Worm (Caenorhabditis elegans): ENCODE measurements around the gene ZC262.7.

The ZC262.7 gene

DNA sequence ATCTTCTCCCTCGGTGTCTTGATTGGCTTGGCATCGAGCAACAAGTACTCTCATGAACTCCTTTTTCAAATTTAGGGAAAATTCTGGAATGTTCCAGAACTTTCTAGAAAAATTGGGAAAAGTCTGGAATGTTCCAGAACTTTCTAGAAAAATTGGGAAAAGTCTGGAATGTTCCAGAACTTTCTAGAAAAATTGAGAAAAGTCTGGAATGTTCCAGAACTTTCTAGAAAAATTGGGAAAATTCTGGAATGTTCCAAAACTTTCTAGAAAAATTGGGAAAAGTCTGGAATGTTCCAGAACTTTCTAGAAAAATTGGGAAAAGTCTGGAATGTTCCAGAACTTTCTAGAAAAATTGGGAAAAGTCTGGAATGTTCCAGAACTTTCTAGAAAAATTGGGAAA is at the start of gene ZC262.7:
Gene ZC262.7 (minus strand): TSS at position 54 of the 400 bp plus-strand sequence.
- TF ChIP-seq madf-8 (GFP tag; conservative IDR thresholded peaks at IDR 0.05) = 0 out of 2 replicates have a peak, but pooled peaks have one; percentile 15
- peak; percentile 99 for TF ChIP-seq hsf-1 (GFP tag; IDR thresholded peaks at IDR 0.05)
- peak; percentile 88 for TF ChIP-seq pbrm-1 (GFP tag; IDR thresholded peaks at IDR 0.05)
- TF ChIP-seq dox-1 (GFP tag; IDR thresholded peaks at IDR 0.05) = peak; percentile 98
- TF ChIP-seq ztf-25 (GFP tag; IDR thresholded peaks at IDR 0.05) = peak; percentile 43; the same call in 1 of the 2 replicates
- TF ChIP-seq D2030.7 (GFP tag; IDR thresholded peaks at IDR 0.05) = peak; percentile 83
- TF ChIP-seq madf-6 (GFP tag; IDR thresholded peaks at IDR 0.05) = peak; percentile 44
- TF ChIP-seq rcor-1 (GFP tag; IDR thresholded peaks at IDR 0.05) = peak; percentile 52; the same call in 1 of the 2 replicates
- peak; percentile 35; the same call in 1 of the 2 replicates for TF ChIP-seq F33H1.4 (GFP tag; IDR thresholded peaks at IDR 0.05)
- TF ChIP-seq ceh-40 (GFP tag; IDR thresholded peaks at IDR 0.05) = peak; percentile 89
- peak; percentile 23; the same call in 1 of the 2 replicates for TF ChIP-seq mcd-1 (GFP tag; IDR thresholded peaks at IDR 0.05)
- TF ChIP-seq aptf-3 (GFP tag; IDR thresholded peaks at IDR 0.05) = peak; percentile 85; the same call in 1 of the 2 replicates
- 0 out of 2 replicates have a peak, but pooled peaks have one; percentile 7 for TF ChIP-seq ceh-58 (GFP tag; IDR thresholded peaks at IDR 0.05)
- peak; percentile 55; the same call in 1 of the 2 replicates for TF ChIP-seq ekl-4 (GFP tag; IDR thresholded peaks at IDR 0.05)
- TF ChIP-seq egrh-3 (GFP tag; IDR thresholded peaks at IDR 0.05) = peak; percentile 77
- TF ChIP-seq F39B2.1 (GFP tag; IDR thresholded peaks at IDR 0.05) = peak; percentile 68; the same call in 1 of the 2 replicates

DNA sequence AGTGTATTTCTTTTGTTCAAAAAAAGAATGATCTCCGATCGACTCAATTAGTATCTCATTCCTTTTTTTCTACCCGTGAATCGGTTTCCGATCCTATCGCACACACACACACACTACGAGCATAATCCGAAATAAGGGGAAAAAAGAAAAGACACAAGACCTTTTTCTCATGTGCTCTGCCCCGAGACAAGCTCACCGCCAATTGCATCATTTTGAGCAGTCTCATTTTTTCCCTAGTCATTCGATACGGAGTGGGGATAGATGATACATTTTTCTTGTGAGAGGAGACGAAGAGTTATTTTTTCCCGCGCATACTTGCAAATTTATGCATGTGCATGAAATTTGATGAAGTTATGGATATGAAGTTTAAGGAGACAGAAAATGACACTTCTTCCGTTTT is 48.2 kb upstream of the ZC262.7 start:
- TF ChIP-seq B0261.1 (tag; optimal IDR thresholded peaks at IDR 0.05) (no peak), lsy-27 (tag; optimal IDR thresholded peaks at IDR 0.05; ENCODE audit: borderline replicate concordance, insufficient read depth) (no peak), nhr-120 (GFP tag; IDR thresholded peaks at IDR 0.05) (no peak), hrde-1 (tag; optimal IDR thresholded peaks at IDR 0.05; ENCODE audit: borderline replicate concordance) (no peak), nfya-2 (GFP tag; IDR thresholded peaks at IDR 0.05) (no peak), akir-1 (GFP tag; optimal IDR thresholded peaks at IDR 0.05) (no peak), cebp-1 (GFP tag; IDR thresholded peaks at IDR 0.05) (no peak), cebp-1 (tag; optimal IDR thresholded peaks at IDR 0.05) (no peak), nfyb-1 (GFP tag; IDR thresholded peaks at IDR 0.05) (0 out of 2 replicates have a peak, but pooled peaks have one; percentile 19), K12H6.12 (tag; optimal IDR thresholded peaks at IDR 0.05) (peak; percentile 22)

DNA sequence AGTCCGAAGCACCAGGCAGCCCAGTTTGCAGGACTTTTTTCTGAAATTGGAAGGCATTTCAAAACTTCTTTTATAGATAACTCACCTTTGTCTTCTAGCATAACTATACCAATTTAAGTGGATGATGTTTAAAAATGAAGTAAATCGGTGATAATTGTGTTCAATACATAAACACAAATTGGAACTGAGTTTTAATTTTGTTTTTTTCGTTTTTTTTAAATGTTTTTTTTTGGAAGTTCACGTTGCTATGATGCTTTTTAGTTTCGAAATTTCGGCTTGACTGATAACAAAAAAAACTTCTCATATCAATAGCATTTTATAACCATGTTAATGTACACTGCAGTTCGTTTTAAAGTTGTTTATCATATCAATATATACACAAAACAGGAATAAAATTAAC is 45.4 kb upstream of the ZC262.7 start, which contains the start of gene ZK353.4:
Gene ZK353.4 (minus strand): TSS at position 101 of the 400 bp plus-strand sequence.
- TF ChIP-seq C06A6.2 (GFP tag; conservative IDR thresholded peaks at IDR 0.05) (no peak), nhr-90 (tag; optimal IDR thresholded peaks at IDR 0.05) (no peak), lin-35 (GFP tag; optimal IDR thresholded peaks at IDR 0.05) (no peak), ztf-18 (tag; optimal IDR thresholded peaks at IDR 0.05) (no peak), Y79H2A.3 (GFP tag; conservative IDR thresholded peaks at IDR 0.05) (no peak), gei-17 (GFP tag; optimal IDR thresholded peaks at IDR 0.05) (no peak), F55B11.4 (tag; optimal IDR thresholded peaks at IDR 0.05; ENCODE audit: borderline replicate concordance, insufficient read depth) (no peak), madf-10 (tag; optimal IDR thresholded peaks at IDR 0.05) (no peak), F22D6.2 (tag; optimal IDR thresholded peaks at IDR 0.05) (no peak), egl-44 (GFP tag; IDR thresholded peaks at IDR 0.05) (no peak)
